Fruit fly (Drosophila melanogaster) whole organism, embryonic: Measurements from ENCODE around the gene CG3040.

Source experiments
- Atf6 ChIP-seq: fragments of 200-800 bp; sonication (Bioruptor generic); IDR thresholded peaks from 2 replicates; pipeline ENCODE4 v1.3.6; 2022; ENCODE audit warnings: missing biosample characterization, missing genetic modification characterization
- CG1024 ChIP-seq: fragments of 200-800 bp; sonication (Bioruptor generic); IDR thresholded peaks from 2 replicates; pipeline ENCODE4 v1.3.6; 2022; ENCODE audit warnings: missing biosample characterization, missing genetic modification characterization
- CG12104 ChIP-seq: fragments of 200-800 bp; sonication (Bioruptor generic); optimal IDR thresholded peaks from 3 replicates; lab custom pipeline; 2016; ENCODE audit warnings: missing biosample characterization, missing genetic modification characterization
- CG12744 ChIP-seq: fragments of 200-800 bp; sonication (Bioruptor generic); optimal IDR thresholded peaks from 2 replicates; lab custom pipeline; 2016; ENCODE audit warnings: missing biosample characterization, missing genetic modification characterization
- CG12942 ChIP-seq: fragments of 200-800 bp; sonication (Bioruptor generic); optimal IDR thresholded peaks from 3 replicates; lab custom pipeline; 2016; ENCODE audit warnings: missing biosample characterization, missing genetic modification characterization
- CG13624 ChIP-seq: fragments of 200-800 bp; sonication (Bioruptor generic); optimal IDR thresholded peaks from 2 replicates; lab custom pipeline; 2016; ENCODE audit warnings: missing biosample characterization, missing genetic modification characterization
- CG13775 ChIP-seq: fragments of 200-800 bp; sonication (Bioruptor generic); optimal IDR thresholded peaks from 3 replicates; lab custom pipeline; 2017; ENCODE audit warnings: missing biosample characterization, mild to moderate bottlenecking, missing genetic modification characterization
- CG17802 ChIP-seq: fragments of 200-800 bp; sonication (Bioruptor generic); optimal IDR thresholded peaks from 2 replicates; lab custom pipeline; 2018; ENCODE audit warnings: missing biosample characterization, mild to moderate bottlenecking, missing genetic modification characterization, moderate library complexity
- CG2199 ChIP-seq: fragments of 200-800 bp; sonication (Bioruptor generic); IDR thresholded peaks from 3 replicates; pipeline ENCODE4 v1.3.6; 2022; ENCODE audit warnings: missing biosample characterization, missing genetic modification characterization
- CG33213 ChIP-seq: fragments of 200-800 bp; sonication (Bioruptor generic); optimal IDR thresholded peaks from 3 replicates; lab custom pipeline; 2016; ENCODE audit warnings: missing biosample characterization, missing genetic modification characterization
- CG33557 ChIP-seq: fragments of 200-800 bp; sonication (Bioruptor generic); optimal IDR thresholded peaks from 2 replicates; lab custom pipeline; 2019; ENCODE audit warnings: missing biosample characterization, mild to moderate bottlenecking, missing genetic modification characterization, moderate library complexity
- CG34376 ChIP-seq: fragments of 200-800 bp; sonication (Bioruptor generic); optimal IDR thresholded peaks from 2 replicates; lab custom pipeline; 2018; ENCODE audit warnings: missing biosample characterization, mild to moderate bottlenecking, missing genetic modification characterization
- CG6654 ChIP-seq: fragments of 200-800 bp; sonication (Bioruptor generic); optimal IDR thresholded peaks from 2 replicates; lab custom pipeline; 2017; ENCODE audit warnings: missing biosample characterization, mild to moderate bottlenecking, missing genetic modification characterization
- CG6683 ChIP-seq: fragments of 200-800 bp; sonication (Bioruptor generic); optimal IDR thresholded peaks from 2 replicates; lab custom pipeline; 2017; ENCODE audit warnings: missing biosample characterization, mild to moderate bottlenecking, missing genetic modification characterization, missing genetic modification reagents
- CG7839 ChIP-seq: fragments of 200-800 bp; sonication (Bioruptor generic); optimal IDR thresholded peaks from 3 replicates; lab custom pipeline; 2018; ENCODE audit warnings: missing biosample characterization, mild to moderate bottlenecking, missing genetic modification characterization, moderate library complexity
- CG9609 ChIP-seq: fragments of 200-800 bp; sonication (Bioruptor generic); optimal IDR thresholded peaks from 3 replicates; lab custom pipeline; 2016; ENCODE audit warnings: missing biosample characterization, missing genetic modification characterization
- CTCF ChIP-seq: fragments of 200-800 bp; sonication (Bioruptor generic); optimal IDR thresholded peaks from 2 replicates; lab custom pipeline; 2017; ENCODE audit warnings: missing biosample characterization, mild to moderate bottlenecking, missing genetic modification characterization, moderate library complexity
- Chrac-16 ChIP-seq: fragments of 200-800 bp; sonication (Bioruptor generic); optimal IDR thresholded peaks from 3 replicates; lab custom pipeline; 2016; ENCODE audit warnings: missing biosample characterization, missing genetic modification characterization
- Drgx ChIP-seq: fragments of 200-800 bp; sonication (Bioruptor generic); IDR thresholded peaks from 2 replicates; pipeline ENCODE4 v1.3.6; 2022; ENCODE audit warnings: missing biosample characterization, missing genetic modification characterization
- Eip74EF ChIP-seq, 2 experiments: fragments of 200-800 bp in 1 of 2; fragments of >200 bp in 1 of 2; sonication (Bioruptor generic) in 1 of 2; optimal IDR thresholded peaks; 2 replicates each; lab custom pipeline; 2017 to 2019; ENCODE audit warnings: missing biosample characterization in 2 of 2, missing genetic modification characterization in 2 of 2, mild to moderate bottlenecking in 1 of 2, moderate library complexity in 1 of 2
- H15 ChIP-seq: fragments of 200-800 bp; sonication (Bioruptor generic); IDR thresholded peaks from 3 replicates; pipeline ENCODE4 v1.3.6; 2022; ENCODE audit warnings: missing biosample characterization, missing genetic modification characterization
- HLH4C ChIP-seq: fragments of 200-800 bp; sonication (Bioruptor generic); IDR thresholded peaks from 3 replicates; pipeline ENCODE4 v1.3.6; 2022; ENCODE audit warnings: missing biosample characterization, missing genetic modification characterization; ENCODE audit not compliant: partially characterized antibody
- HLH54F ChIP-seq: fragments of 200-800 bp; sonication (Bioruptor generic); optimal IDR thresholded peaks from 3 replicates; lab custom pipeline; 2016; ENCODE audit warnings: missing biosample characterization, missing genetic modification characterization
- Hr78 ChIP-seq, 2 experiments: fragments of 200-800 bp in 1 of 2; fragments of >200 bp in 1 of 2; sonication (Bioruptor generic) in 1 of 2; optimal IDR thresholded peaks; 2 replicates each; lab custom pipeline; 2017 to 2019; ENCODE audit warnings: missing biosample characterization in 2 of 2, missing genetic modification characterization in 2 of 2, mild to moderate bottlenecking in 1 of 2, moderate library complexity in 1 of 2
- MESR4 ChIP-seq: fragments of 200-800 bp; sonication (Bioruptor generic); optimal IDR thresholded peaks from 2 replicates; lab custom pipeline; 2018; ENCODE audit warnings: missing biosample characterization, mild to moderate bottlenecking, missing genetic modification characterization, moderate library complexity
- Nf-YA ChIP-seq: fragments of 200-800 bp; sonication (Bioruptor generic); IDR thresholded peaks from 2 replicates; pipeline ENCODE4 v1.3.6; 2022; ENCODE audit warnings: missing biosample characterization, missing genetic modification characterization
- amos ChIP-seq: fragments of 200-800 bp; sonication (Bioruptor generic); IDR thresholded peaks from 2 replicates; pipeline ENCODE4 v1.3.6; 2022; ENCODE audit warnings: missing biosample characterization, missing genetic modification characterization; ENCODE audit not compliant: partially characterized antibody
- ato ChIP-seq: fragments of 200-800 bp; sonication (Bioruptor generic); IDR thresholded peaks from 2 replicates; pipeline ENCODE4 v1.3.6; 2022; ENCODE audit warnings: missing biosample characterization, missing genetic modification characterization; ENCODE audit not compliant: partially characterized antibody
- caup ChIP-seq: fragments of 200-800 bp; sonication (Bioruptor generic); optimal IDR thresholded peaks from 3 replicates; lab custom pipeline; 2017; ENCODE audit warnings: missing biosample characterization, mild to moderate bottlenecking, missing genetic modification characterization, moderate library complexity; ENCODE audit not compliant: severe bottlenecking
- ewg ChIP-seq: fragments of 200-800 bp; sonication (Bioruptor generic); optimal IDR thresholded peaks from 3 replicates; lab custom pipeline; 2017; ENCODE audit warnings: mild to moderate bottlenecking, missing biosample characterization, missing genetic modification reagents, missing genetic modification characterization
- fu2 ChIP-seq: fragments of 200-800 bp; sonication (Bioruptor generic); optimal IDR thresholded peaks from 2 replicates; lab custom pipeline; 2016; ENCODE audit warnings: missing biosample characterization, missing genetic modification characterization
- hbn ChIP-seq: fragments of 200-800 bp; sonication (Bioruptor generic); IDR thresholded peaks from 2 replicates; pipeline ENCODE4 v1.3.6; 2022; ENCODE audit warnings: missing biosample characterization, missing genetic modification characterization; ENCODE audit not compliant: partially characterized antibody
- kay ChIP-seq: fragments of 200-800 bp; sonication (Bioruptor generic); optimal IDR thresholded peaks from 2 replicates; lab custom pipeline; 2016; ENCODE audit warnings: missing biosample characterization, missing genetic modification characterization
- klu ChIP-seq: fragments of 200-800 bp; sonication (Bioruptor generic); IDR thresholded peaks from 2 replicates; pipeline ENCODE4 v1.3.6; 2022; ENCODE audit warnings: missing biosample characterization, missing genetic modification characterization
- knrl ChIP-seq: fragments of 200-800 bp; sonication (Bioruptor generic); IDR thresholded peaks from 3 replicates; pipeline ENCODE4 v1.3.6; 2022; ENCODE audit warnings: missing biosample characterization, missing genetic modification characterization; ENCODE audit not compliant: partially characterized antibody
- maf-S ChIP-seq: fragments of 200-800 bp; sonication (Bioruptor generic); optimal IDR thresholded peaks from 2 replicates; lab custom pipeline; 2016; ENCODE audit warnings: missing biosample characterization, missing genetic modification characterization
- org-1 ChIP-seq: fragments of 200-800 bp; sonication (Bioruptor generic); optimal IDR thresholded peaks from 2 replicates; lab custom pipeline; 2017; ENCODE audit warnings: missing biosample characterization, missing genetic modification characterization
- pan ChIP-seq, 4 experiments: fragments of >200 bp in 3 of 4; fragments of 200-800 bp in 1 of 4; sonication (Bioruptor generic) in 1 of 4; optimal IDR thresholded peaks in 3 of 4; IDR thresholded peaks in 1 of 4; 2 replicates each; pipeline versions ENCODE4 v1.3.6 to Lab custom; 2017 to 2022; ENCODE audit warnings: missing biosample characterization in 2 of 4, missing genetic modification characterization in 2 of 4, mixed read lengths in 1 of 4
- pros ChIP-seq: fragments of 200-800 bp; sonication (Bioruptor generic); optimal IDR thresholded peaks from 3 replicates; lab custom pipeline; 2019; ENCODE audit warnings: missing biosample characterization, mild to moderate bottlenecking, missing genetic modification characterization, moderate library complexity
- psq ChIP-seq: fragments of 200-800 bp; sonication (Bioruptor generic); optimal IDR thresholded peaks from 2 replicates; lab custom pipeline; 2017; ENCODE audit warnings: missing biosample characterization, missing genetic modification characterization
- pum ChIP-seq: fragments of 200-800 bp; sonication (Bioruptor generic); optimal IDR thresholded peaks from 2 replicates; lab custom pipeline; 2016; ENCODE audit warnings: missing biosample characterization, missing genetic modification characterization
- pzg ChIP-seq: fragments of 200-800 bp; sonication (Bioruptor generic); optimal IDR thresholded peaks from 3 replicates; lab custom pipeline; 2018; ENCODE audit warnings: missing biosample characterization, mild to moderate bottlenecking, missing genetic modification characterization, moderate library complexity
- rib ChIP-seq: fragments of 200-800 bp; sonication (Bioruptor generic); IDR thresholded peaks from 2 replicates; pipeline ENCODE4 v1.3.6; 2022; ENCODE audit warnings: missing biosample characterization, missing genetic modification characterization
- slp2 ChIP-seq: fragments of 200-800 bp; sonication (Bioruptor generic); optimal IDR thresholded peaks from 2 replicates; lab custom pipeline; 2016; ENCODE audit warnings: missing biosample characterization, missing genetic modification characterization
- sr ChIP-seq: fragments of 200-800 bp; sonication (Bioruptor generic); IDR thresholded peaks from 3 replicates; pipeline ENCODE4 v1.3.6; 2022; ENCODE audit warnings: missing biosample characterization, missing genetic modification characterization
- tup ChIP-seq: fragments of 200-800 bp; sonication (Bioruptor generic); optimal IDR thresholded peaks from 2 replicates; lab custom pipeline; 2016; ENCODE audit warnings: missing biosample characterization, mild to moderate bottlenecking, missing genetic modification characterization, moderate library complexity
- unpg ChIP-seq: fragments of 200-800 bp; sonication (Bioruptor generic); optimal IDR thresholded peaks from 3 replicates; lab custom pipeline; 2018; ENCODE audit warnings: missing biosample characterization, mild to moderate bottlenecking, missing genetic modification characterization, moderate library complexity

The CG3040 gene

DNA sequence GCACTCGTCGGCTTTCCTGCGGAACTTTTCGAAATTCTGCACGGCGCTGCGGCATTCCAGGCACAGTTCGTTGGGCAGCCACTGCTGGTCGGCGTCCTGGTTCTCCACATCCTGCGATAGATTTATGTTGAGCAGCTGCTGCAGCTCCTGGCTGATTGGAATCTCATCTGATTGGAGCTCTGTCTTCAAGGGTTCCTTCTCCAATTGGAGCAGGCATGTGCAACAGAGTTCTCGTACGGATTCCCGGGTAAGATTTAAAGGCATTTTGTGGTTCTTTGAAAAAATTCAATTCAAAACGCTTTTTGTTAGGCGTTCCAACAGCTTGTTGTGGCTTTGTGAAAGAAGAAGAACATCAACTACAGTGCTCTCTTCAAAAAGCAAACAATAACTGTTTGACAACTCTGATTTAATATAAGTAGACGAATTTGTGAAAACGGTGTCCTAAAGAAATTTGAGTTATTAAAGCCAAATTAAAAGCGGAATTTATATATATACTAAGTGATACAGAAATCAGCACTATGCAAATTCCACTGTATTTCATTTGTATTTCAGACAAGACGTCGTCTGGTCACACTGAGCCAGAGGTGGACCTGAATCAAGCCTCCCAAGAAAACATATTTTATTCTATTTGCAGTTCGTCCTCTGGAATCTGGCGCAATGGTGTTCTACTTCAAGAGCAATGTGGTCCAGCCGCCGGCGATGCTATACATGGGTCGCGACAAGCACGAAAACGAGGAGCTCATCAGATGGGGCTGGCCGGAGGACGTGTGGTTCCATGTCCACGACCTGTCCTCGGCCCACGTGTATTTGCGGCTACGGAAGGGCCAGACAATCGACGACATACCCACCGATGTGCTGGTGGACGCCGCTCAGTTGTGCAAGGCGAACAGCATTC lies 40.4 kb upstream of the CG3040 start, which contains the start of the genes CG3032 and CG4593 (continued):
- TF ChIP-seq Atf6 (GFP tag; lab: Robert Waterston, UW): peak; percentile 88
- TF ChIP-seq slp2 (GFP tag; lab: Kevin White, UChicago): peak; percentile 47
- peak; percentile 40 for TF ChIP-seq org-1
- peak; percentile 64 for TF ChIP-seq CG1024 (GFP tag; lab: Robert Waterston, UW)
- TF ChIP-seq Hr78 (GFP tag; optimal IDR thresholded peaks at IDR 0.05; lab: Kevin White, UChicago): no peak
- TF ChIP-seq CG12744 (GFP tag; lab: Kevin White, UChicago): peak; percentile 52
- TF ChIP-seq H15: peak; percentile 84
- peak; percentile 97 for TF ChIP-seq Drgx (GFP tag; lab: Robert Waterston, UW)
- peak; percentile 53 for TF ChIP-seq kay (GFP tag; lab: Kevin White, UChicago)
- TF ChIP-seq CG33213: peak; percentile 64
- peak; percentile 68 for TF ChIP-seq pum
- TF ChIP-seq CG33557 (GFP tag; lab: Kevin White, UChicago): peak; percentile 27
- peak; percentile 67 for TF ChIP-seq CG13624 (GFP tag; lab: Kevin White, UChicago)
- peak; percentile 86 for TF ChIP-seq CG7839 (tag; lab: Kevin White, UChicago)
- peak; percentile 29 for TF ChIP-seq CG34376 (GFP tag; lab: Kevin White, UChicago)
- peak; percentile 70 for TF ChIP-seq caup (GFP tag; lab: Kevin White, UChicago)
- TF ChIP-seq rib: peak; percentile 81
- peak in 1 of 2 experiments; percentile 0 for TF ChIP-seq Eip74EF (GFP tag; optimal IDR thresholded peaks at IDR 0.05; lab: Kevin White, UChicago)
- TF ChIP-seq CG2199 (GFP tag; lab: Robert Waterston, UW): no peak
- TF ChIP-seq ewg: peak; percentile 47
- TF ChIP-seq fu2 (GFP tag; lab: Kevin White, UChicago): peak; percentile 73
- peak; percentile 44 for TF ChIP-seq CG6654 (GFP tag; lab: Kevin White, UChicago)
- TF ChIP-seq CTCF (GFP tag; lab: Kevin White, UChicago): peak; percentile 5
- no peak for TF ChIP-seq pan (optimal IDR thresholded peaks at IDR 0.05; lab: Kevin White, UChicago)
- TF ChIP-seq pan (GFP tag; optimal IDR thresholded peaks at IDR 0.05 in 1 of 2, IDR thresholded peaks at IDR 0.05 in 1 of 2): peak in 1 of 2 experiments; percentile 94
- TF ChIP-seq CG12104: peak; percentile 34
- no peak for TF ChIP-seq amos (GFP tag; lab: Robert Waterston, UW)
- TF ChIP-seq unpg: peak; percentile 86
- TF ChIP-seq Nf-YA (GFP tag; lab: Robert Waterston, UW): peak; percentile 77; the same call in 1 of the 2 replicates
- peak; percentile 60 for TF ChIP-seq pzg (GFP tag; lab: Kevin White, UChicago)
- TF ChIP-seq klu (GFP tag; lab: Robert Waterston, UW): peak; percentile 83
- peak; percentile 13 for TF ChIP-seq CG6683 (GFP tag; lab: Kevin White, UChicago)
- no peak for TF ChIP-seq pros (GFP tag; lab: Kevin White, UChicago)
- TF ChIP-seq CG9609 (GFP tag; lab: Kevin White, UChicago): peak; percentile 74
- TF ChIP-seq CG13775 (GFP tag; lab: Kevin White, UChicago): peak; percentile 65
- TF ChIP-seq tup (GFP tag; lab: Kevin White, UChicago): peak; percentile 48
- peak; percentile 81 for TF ChIP-seq Chrac-16 (GFP tag; lab: Kevin White, UChicago)
- 0 out of 3 replicates have a peak, but pooled peaks have one; percentile 27 for TF ChIP-seq sr (GFP tag; lab: Robert Waterston, UW)
- TF ChIP-seq MESR4: peak; percentile 72
- TF ChIP-seq hbn (GFP tag; lab: Robert Waterston, UW): no peak
- peak; percentile 77 for TF ChIP-seq HLH54F (GFP tag; lab: Kevin White, UChicago)
- TF ChIP-seq ato (GFP tag; lab: Robert Waterston, UW): no peak
- TF ChIP-seq HLH4C (GFP tag; lab: Robert Waterston, UW): no peak
- peak; percentile 57 for TF ChIP-seq maf-S (GFP tag; lab: Kevin White, UChicago)
- TF ChIP-seq CG12942: peak; percentile 70
- peak; percentile 11 for TF ChIP-seq psq (GFP tag; lab: Kevin White, UChicago)
- TF ChIP-seq CG17802 (tag; lab: Kevin White, UChicago): no peak
- peak; percentile 28; the same call in 1 of the 3 replicates for TF ChIP-seq knrl (GFP tag; lab: Robert Waterston, UW)
